Worm (Caenorhabditis elegans) whole organism, L4 larva: ENCODE data around the gene C25F9.11.

ENCODE experiments used
- ama-1 ChIP-seq: fragments of 150-350 bp; optimal IDR thresholded peaks from 2 replicates; lab custom pipeline; 2014; ENCODE audit warnings: inconsistent platforms, mixed read lengths
- nhr-77 ChIP-seq: fragments of 150-350 bp; optimal IDR thresholded peaks from 2 replicates; lab custom pipeline; 2014; ENCODE audit warnings: missing biosample characterization, missing genetic modification characterization

ce11 chrV:19431036-19431435, 1.8 kb downstream of the C25F9.11 start, which contains the start of gene srw-85:
- no peak for TF ChIP-seq ama-1
- no peak for TF ChIP-seq nhr-77
